Fruit fly (Drosophila melanogaster) whole organism, embryonic: ENCODE results near the gene CG44303.

Experiments
- ATbp ChIP-seq: fragments of 200-800 bp; sonication (Bioruptor generic); optimal IDR thresholded peaks from 2 replicates; lab custom pipeline; 2017; ENCODE audit warnings: missing biosample characterization, mild to moderate bottlenecking, missing genetic modification characterization, missing genetic modification reagents
- Bdp1 ChIP-seq: fragments of 200-800 bp; sonication (Bioruptor generic); optimal IDR thresholded peaks from 3 replicates; lab custom pipeline; 2016; ENCODE audit warnings: missing biosample characterization, missing genetic modification characterization
- BtbVII ChIP-seq: fragments of 200-800 bp; sonication (Bioruptor generic); optimal IDR thresholded peaks from 3 replicates; lab custom pipeline; 2017; ENCODE audit warnings: missing biosample characterization, mild to moderate bottlenecking, missing genetic modification characterization
- C15 ChIP-seq: fragments of 200-800 bp; sonication (Bioruptor generic); IDR thresholded peaks from 3 replicates; pipeline ENCODE4 v1.3.6; 2022; ENCODE audit warnings: missing biosample characterization, missing genetic modification characterization
- CG11085 ChIP-seq: fragments of 200-800 bp; sonication (Bioruptor generic); IDR thresholded peaks from 2 replicates; pipeline ENCODE4 v1.3.6; 2022; ENCODE audit warnings: missing biosample characterization, missing genetic modification characterization
- CG13287 ChIP-seq: fragments of 200-800 bp; sonication (Bioruptor generic); IDR thresholded peaks from 2 replicates; pipeline ENCODE4 v1.3.6; 2022; ENCODE audit warnings: missing biosample characterization, missing genetic modification characterization; ENCODE audit not compliant: partially characterized antibody
- CG13296 ChIP-seq: fragments of 200-800 bp; sonication (Bioruptor generic); optimal IDR thresholded peaks from 3 replicates; lab custom pipeline; 2018; ENCODE audit warnings: missing biosample characterization, mild to moderate bottlenecking, missing genetic modification characterization
- CG14860 ChIP-seq: fragments of 200-800 bp; sonication (Bioruptor generic); IDR thresholded peaks from 3 replicates; pipeline ENCODE4 v1.3.6; 2022; ENCODE audit warnings: missing biosample characterization, missing genetic modification characterization; ENCODE audit not compliant: partially characterized antibody
- CG18599 ChIP-seq: fragments of 200-800 bp; sonication (Bioruptor generic); optimal IDR thresholded peaks from 3 replicates; lab custom pipeline; 2017; ENCODE audit warnings: missing biosample characterization, missing genetic modification characterization, mild to moderate bottlenecking, moderate library complexity, missing genetic modification reagents
- CG2678 ChIP-seq: fragments of 200-800 bp; sonication (Bioruptor generic); optimal IDR thresholded peaks from 3 replicates; lab custom pipeline; 2019; ENCODE audit warnings: missing biosample characterization, mild to moderate bottlenecking, missing genetic modification characterization, moderate library complexity
- CG2712 ChIP-seq: fragments of 200-800 bp; optimal IDR thresholded peaks from 3 replicates; lab custom pipeline; 2019; ENCODE audit warnings: missing biosample characterization, mild to moderate bottlenecking, missing genetic modification characterization, moderate library complexity
- CG4617 ChIP-seq: fragments of 200-800 bp; sonication (Bioruptor generic); optimal IDR thresholded peaks from 3 replicates; lab custom pipeline; 2016; ENCODE audit warnings: missing biosample characterization, missing genetic modification characterization, borderline replicate concordance
- CG5180 ChIP-seq: fragments of 200-800 bp; sonication (Bioruptor generic); optimal IDR thresholded peaks from 3 replicates; lab custom pipeline; 2017; ENCODE audit warnings: missing biosample characterization, missing genetic modification characterization, mild to moderate bottlenecking, moderate library complexity, missing genetic modification reagents
- CG8089 ChIP-seq: fragments of 200-800 bp; sonication (Bioruptor generic); optimal IDR thresholded peaks from 3 replicates; lab custom pipeline; 2016; ENCODE audit warnings: missing biosample characterization, missing genetic modification characterization
- CG8290 ChIP-seq, 3 experiments: fragments of 200-800 bp; sonication (Bioruptor generic); optimal IDR thresholded peaks; 2 replicates each; lab custom pipeline; 2016 to 2019; ENCODE audit warnings: missing biosample characterization in 3 of 3, missing genetic modification characterization in 3 of 3, mild to moderate bottlenecking in 2 of 3, moderate library complexity in 1 of 3
- CG9215 ChIP-seq: fragments of 200-800 bp; sonication (Bioruptor generic); IDR thresholded peaks from 2 replicates; pipeline ENCODE4 v1.3.6; 2022; ENCODE audit warnings: missing biosample characterization, missing genetic modification characterization
- CG9609 ChIP-seq: fragments of 200-800 bp; sonication (Bioruptor generic); optimal IDR thresholded peaks from 3 replicates; lab custom pipeline; 2016; ENCODE audit warnings: missing biosample characterization, missing genetic modification characterization
- Fer1 ChIP-seq: fragments of 200-800 bp; sonication (Bioruptor generic); optimal IDR thresholded peaks from 2 replicates; lab custom pipeline; 2017; ENCODE audit warnings: missing biosample characterization, mild to moderate bottlenecking, missing genetic modification characterization
- Hr3 ChIP-seq: fragments of 200-800 bp; sonication (Bioruptor generic); optimal IDR thresholded peaks from 3 replicates; lab custom pipeline; 2016; ENCODE audit warnings: missing biosample characterization, missing genetic modification characterization
- Hr39 ChIP-seq: fragments of >200 bp; optimal IDR thresholded peaks from 2 replicates; lab custom pipeline; 2017
- Lhr ChIP-seq: fragments of 200-800 bp; sonication (Bioruptor generic); optimal IDR thresholded peaks from 3 replicates; lab custom pipeline; 2017; ENCODE audit warnings: mild to moderate bottlenecking, missing biosample characterization, missing genetic modification reagents, missing genetic modification characterization
- MBD-R2 ChIP-seq: fragments of 200-800 bp; sonication (Bioruptor generic); IDR thresholded peaks from 2 replicates; pipeline ENCODE4 v1.3.6; 2022; ENCODE audit warnings: missing biosample characterization, missing genetic modification characterization
- Med ChIP-seq: fragments of 200-800 bp; sonication (Bioruptor generic); peaks from one replicate; lab custom pipeline; 2016; ENCODE audit warnings: missing biosample characterization, missing genetic modification characterization, mild to moderate bottlenecking, inconsistent platforms, moderate library complexity
- Nf-YC ChIP-seq: fragments of 200-800 bp; optimal IDR thresholded peaks from 3 replicates; lab custom pipeline; 2019; ENCODE audit warnings: missing biosample characterization, mild to moderate bottlenecking, missing genetic modification characterization, moderate library complexity
- Opbp ChIP-seq: fragments of 200-800 bp; sonication (Bioruptor generic); IDR thresholded peaks from 3 replicates; pipeline ENCODE4 v1.3.6; 2022; ENCODE audit warnings: missing biosample characterization, missing genetic modification characterization; ENCODE audit not compliant: partially characterized antibody
- Stat92E ChIP-seq, 3 experiments: fragments of >200 bp in 2 of 3; fragments of 200-800 bp in 1 of 3; sonication (Bioruptor generic) in 1 of 3; optimal IDR thresholded peaks; 2 replicates each; lab custom pipeline; 2017 to 2019; ENCODE audit warnings: missing biosample characterization in 3 of 3, missing genetic modification characterization in 3 of 3, mild to moderate bottlenecking in 1 of 3, moderate library complexity in 1 of 3
- Taf1 ChIP-seq: fragments of 200-800 bp; sonication (Bioruptor generic); IDR thresholded peaks from 2 replicates; pipeline ENCODE4 v1.3.6; 2022; ENCODE audit warnings: missing biosample characterization, missing genetic modification characterization
- Xrp1 ChIP-seq: fragments of 200-800 bp; sonication (Bioruptor generic); IDR thresholded peaks from 2 replicates; pipeline ENCODE4 v1.3.6; 2022; ENCODE audit warnings: missing biosample characterization, missing genetic modification characterization
- bbx ChIP-seq: fragments of 200-800 bp; sonication (Bioruptor generic); IDR thresholded peaks from 2 replicates; pipeline ENCODE4 v1.3.6; 2022; ENCODE audit warnings: missing biosample characterization, missing genetic modification characterization; ENCODE audit not compliant: partially characterized antibody
- chinmo ChIP-seq: fragments of 200-800 bp; sonication (Bioruptor generic); IDR thresholded peaks from 4 replicates; pipeline ENCODE4 v1.3.6; 2022; ENCODE audit warnings: missing biosample characterization, missing genetic modification characterization; ENCODE audit not compliant: partially characterized antibody
- cwo ChIP-seq: fragments of 200-800 bp; sonication (Bioruptor generic); optimal IDR thresholded peaks from 3 replicates; lab custom pipeline; 2017; ENCODE audit warnings: missing biosample characterization, missing genetic modification characterization, mild to moderate bottlenecking, moderate library complexity, missing genetic modification reagents
- fd64A ChIP-seq: fragments of 200-800 bp; sonication (Bioruptor generic); optimal IDR thresholded peaks from 3 replicates; lab custom pipeline; 2018; ENCODE audit warnings: missing biosample characterization, mild to moderate bottlenecking, missing genetic modification characterization
- gsb ChIP-seq: fragments of 200-800 bp; sonication (Bioruptor generic); IDR thresholded peaks from 2 replicates; pipeline ENCODE4 v1.3.6; 2022; ENCODE audit warnings: missing biosample characterization, missing genetic modification characterization
- ken ChIP-seq: fragments of 200-800 bp; sonication (Bioruptor generic); IDR thresholded peaks from 3 replicates; pipeline ENCODE4 v1.3.6; 2022; ENCODE audit warnings: missing biosample characterization, missing genetic modification characterization
- lab ChIP-seq: fragments of 200-800 bp; sonication (Bioruptor generic); optimal IDR thresholded peaks from 3 replicates; lab custom pipeline; 2017; ENCODE audit warnings: missing biosample characterization, missing genetic modification characterization, mild to moderate bottlenecking, moderate library complexity, missing genetic modification reagents
- lola ChIP-seq, 3 experiments: fragments of >200 bp in 2 of 3; fragments of 200-800 bp in 1 of 3; sonication (Bioruptor generic) in 1 of 3; optimal IDR thresholded peaks; 2 replicates each; lab custom pipeline; 2017 to 2019; ENCODE audit warnings: missing biosample characterization in 3 of 3, missing genetic modification characterization in 3 of 3, mild to moderate bottlenecking in 1 of 3, moderate library complexity in 1 of 3
- nerfin-2 ChIP-seq: fragments of 200-800 bp; sonication (Bioruptor generic); IDR thresholded peaks from 2 replicates; pipeline ENCODE4 v1.3.6; 2022; ENCODE audit warnings: missing biosample characterization, missing genetic modification characterization; ENCODE audit not compliant: partially characterized antibody
- schlank ChIP-seq: fragments of 200-800 bp; sonication (Bioruptor generic); optimal IDR thresholded peaks from 2 replicates; lab custom pipeline; 2018; ENCODE audit warnings: missing biosample characterization, mild to moderate bottlenecking, missing genetic modification characterization
- sens ChIP-seq: fragments of 200-800 bp; sonication (Bioruptor generic); peaks from one replicate; lab custom pipeline; 2016; ENCODE audit warnings: missing biosample characterization, missing genetic modification characterization
- sug ChIP-seq: fragments of 200-800 bp; optimal IDR thresholded peaks from 2 replicates; lab custom pipeline; 2019; ENCODE audit warnings: missing biosample characterization, mild to moderate bottlenecking, missing genetic modification characterization, moderate library complexity

The CG44303 gene

dm6 chrX:6687267-6687666 is at the start of gene CG44303 (continued):
- no peak for TF ChIP-seq CG11085 (GFP tag; lab: Robert Waterston, UW)
- TF ChIP-seq CG13287 (GFP tag; lab: Robert Waterston, UW): peak; percentile 44; the same call in 1 of the 2 replicates
- peak; percentile 78 for TF ChIP-seq nerfin-2 (GFP tag; lab: Robert Waterston, UW)
- peak; percentile 35; the same call in 1 of the 2 replicates for TF ChIP-seq MBD-R2
- TF ChIP-seq C15 (GFP tag; lab: Robert Waterston, UW): no peak
- TF ChIP-seq Lhr: no peak
- TF ChIP-seq CG14860 (GFP tag; lab: Robert Waterston, UW): peak; percentile 69
- TF ChIP-seq bbx (GFP tag; lab: Robert Waterston, UW): peak; percentile 74
- TF ChIP-seq CG13296 (GFP tag; lab: Kevin White, UChicago): no peak
- 0 out of 4 replicates have a peak, but pooled peaks have one; percentile 11 for TF ChIP-seq chinmo (GFP tag; lab: Robert Waterston, UW)
- peak; percentile 69; the same call in 2 of the 3 replicates for TF ChIP-seq Opbp (GFP tag; lab: Robert Waterston, UW)

dm6 chrX:6733291-6734042 is 46.2 kb upstream of the CG44303 start:
- TF ChIP-seq CG5180: peak; percentile 5
- peak; percentile 40 for TF ChIP-seq Med
- peak; percentile 50 for TF ChIP-seq sens
- peak; percentile 39 for TF ChIP-seq CG2678 (tag; lab: Kevin White, UChicago)
- TF ChIP-seq Xrp1 (GFP tag; lab: Robert Waterston, UW): 0 out of 2 replicates have a peak, but pooled peaks have one; percentile 15
- TF ChIP-seq gsb (GFP tag; lab: Robert Waterston, UW): no peak
- no peak for TF ChIP-seq schlank (tag; lab: Kevin White, UChicago)
- no peak for TF ChIP-seq Nf-YC (tag; lab: Kevin White, UChicago)
- TF ChIP-seq CG8089 (GFP tag; lab: Kevin White, UChicago): no peak
- peak in 1 of 3 experiments; percentile 53 for TF ChIP-seq Stat92E (GFP tag; optimal IDR thresholded peaks at IDR 0.05; lab: Kevin White, UChicago)
- no peak for TF ChIP-seq CG2712
- TF ChIP-seq Taf1 (GFP tag; lab: Robert Waterston, UW): no peak
- TF ChIP-seq sug (tag; lab: Kevin White, UChicago): peak; percentile 42
- TF ChIP-seq BtbVII (GFP tag; lab: Kevin White, UChicago): no peak
- no peak for TF ChIP-seq Hr3 (GFP tag; lab: Kevin White, UChicago)
- peak; percentile 34 for TF ChIP-seq CG13296 (GFP tag; lab: Kevin White, UChicago)
- TF ChIP-seq lab (GFP tag; lab: Kevin White, UChicago): peak; percentile 29
- TF ChIP-seq cwo (GFP tag; lab: Kevin White, UChicago): no peak
- TF ChIP-seq Bdp1 (GFP tag; lab: Kevin White, UChicago): no peak
- TF ChIP-seq lola (GFP tag; optimal IDR thresholded peaks at IDR 0.05; lab: Kevin White, UChicago): peak in 1 of 3 experiments; percentile 14
- no peak for TF ChIP-seq CG4617 (GFP tag; lab: Kevin White, UChicago)
- TF ChIP-seq CG9215 (GFP tag; lab: Robert Waterston, UW): no peak
- TF ChIP-seq CG9609: no peak
- peak; percentile 3 for TF ChIP-seq fd64A
- TF ChIP-seq ken (GFP tag; lab: Robert Waterston, UW): no peak
- no peak for TF ChIP-seq CG8290 (GFP tag; optimal IDR thresholded peaks at IDR 0.05; lab: Kevin White, UChicago)
- peak in 1 of 2 experiments; percentile 38 for TF ChIP-seq CG8290 (tag; optimal IDR thresholded peaks at IDR 0.05; lab: Kevin White, UChicago)
- peak; percentile 38 for TF ChIP-seq CG18599
- TF ChIP-seq ATbp (GFP tag; lab: Kevin White, UChicago): peak; percentile 1
- TF ChIP-seq Fer1 (GFP tag; lab: Kevin White, UChicago): peak; percentile 14
- TF ChIP-seq Hr39: peak; percentile 93
